Fruit fly (Drosophila melanogaster): Measurements from ENCODE around the gene CG43050.

Gene CG43050

DNA sequence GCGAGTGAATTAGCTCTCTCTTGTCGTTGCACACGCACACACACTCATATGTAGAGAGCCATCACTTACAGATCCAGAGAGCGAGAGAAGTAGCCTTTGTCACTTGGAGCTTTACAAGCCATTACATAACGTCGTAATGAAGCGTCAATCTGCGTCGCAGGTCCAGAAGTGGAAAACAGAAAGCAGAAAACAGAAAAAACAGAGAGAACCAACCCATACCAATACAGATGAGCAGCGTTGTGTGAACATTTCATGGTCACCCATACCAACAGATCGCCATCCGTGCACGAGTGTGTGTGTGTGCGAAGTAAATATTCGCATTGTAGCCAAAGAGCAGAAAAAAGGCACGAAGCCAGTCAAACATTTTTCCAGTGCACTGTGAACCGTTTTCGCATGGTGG lies 20.8 kb upstream of the CG43050 start:
- TF ChIP-seq psq (optimal IDR thresholded peaks at IDR 0.05) = no peak
- no peak for TF ChIP-seq EcR (GFP tag; optimal IDR thresholded peaks at IDR 0.05)
- TF ChIP-seq Dll (optimal IDR thresholded peaks at IDR 0.05) = no peak
- no peak for TF ChIP-seq usp (GFP tag; optimal IDR thresholded peaks at IDR 0.05)
- no peak for TF ChIP-seq CG8478 (optimal IDR thresholded peaks at IDR 0.05)
- TF ChIP-seq pan (optimal IDR thresholded peaks at IDR 0.05) = no peak

DNA sequence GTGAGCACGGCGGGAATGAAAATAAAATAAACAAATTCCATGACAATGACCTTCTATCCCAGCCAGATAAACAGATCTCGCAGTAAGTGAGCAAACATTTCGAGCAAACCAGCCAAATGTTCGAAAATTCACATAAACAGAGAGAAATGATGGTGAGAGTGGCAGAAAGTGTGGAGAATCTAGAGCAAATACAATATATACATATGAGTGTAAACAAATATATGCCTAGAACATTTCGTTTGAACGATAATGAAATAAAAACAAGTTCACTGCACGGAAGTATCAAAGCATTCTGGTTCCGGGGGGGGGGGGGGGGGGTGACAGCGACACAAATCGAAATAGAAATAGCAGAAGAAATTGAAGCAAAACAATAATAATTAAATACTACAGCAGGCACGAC lies 17.6 kb upstream of the CG43050 start:
- TF ChIP-seq CG8478 (optimal IDR thresholded peaks at IDR 0.05) = no peak
- no peak for TF ChIP-seq pan (optimal IDR thresholded peaks at IDR 0.05)

DNA sequence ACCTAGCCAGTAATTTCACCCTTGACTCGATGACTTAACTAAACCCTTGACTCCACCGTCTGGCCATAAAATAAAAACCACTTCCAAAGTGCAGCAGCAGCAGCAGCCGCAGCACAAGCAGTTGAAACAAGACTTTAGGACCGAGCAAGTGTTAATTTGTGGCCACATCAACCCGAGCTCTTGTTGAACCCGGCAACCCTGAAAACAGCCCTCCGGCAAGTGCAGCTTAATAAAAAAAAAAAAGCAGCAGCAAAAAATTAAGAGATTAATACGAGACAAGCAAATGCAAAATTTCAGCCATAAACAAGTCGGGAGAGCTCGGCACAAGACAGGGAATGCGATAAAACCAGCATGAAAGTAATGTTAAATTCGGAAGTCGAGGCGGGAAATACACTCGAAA lies 14.3 kb upstream of the CG43050 start:
- no peak for TF ChIP-seq usp (GFP tag; optimal IDR thresholded peaks at IDR 0.05)
- no peak for TF ChIP-seq psq (optimal IDR thresholded peaks at IDR 0.05)
- no peak for TF ChIP-seq EcR (GFP tag; optimal IDR thresholded peaks at IDR 0.05)
- no peak for TF ChIP-seq Dll (optimal IDR thresholded peaks at IDR 0.05)
- TF ChIP-seq CG8478 (optimal IDR thresholded peaks at IDR 0.05) = no peak
- TF ChIP-seq pan (optimal IDR thresholded peaks at IDR 0.05) = no peak

DNA sequence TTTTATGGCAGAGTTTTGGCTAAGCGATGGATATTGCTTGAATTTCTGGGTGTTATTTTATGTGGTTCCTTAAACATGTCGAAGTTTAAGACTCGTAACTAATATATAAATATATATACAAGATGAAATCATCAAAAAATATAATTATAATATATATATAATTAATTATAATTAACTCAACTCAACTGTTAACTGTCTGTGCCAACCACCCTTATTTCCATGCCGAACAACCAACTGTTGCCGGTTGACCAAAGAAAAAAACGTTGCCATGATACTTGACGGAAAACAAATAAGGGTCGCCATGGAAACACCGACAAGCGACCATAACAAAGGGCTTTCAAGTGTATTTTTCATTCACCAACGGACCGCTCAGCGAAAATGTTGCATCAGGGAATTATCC lies 12.6 kb upstream of the CG43050 start, which contains the start of gene Ttc30:
Gene Ttc30, plus strand, starts transcription at position 301 of the 400 bp plus-strand sequence.
- TF ChIP-seq EcR (GFP tag; optimal IDR thresholded peaks at IDR 0.05) (no peak), pan (optimal IDR thresholded peaks at IDR 0.05) (no peak), usp (GFP tag; optimal IDR thresholded peaks at IDR 0.05) (no peak), Dll (optimal IDR thresholded peaks at IDR 0.05) (no peak), CG8478 (optimal IDR thresholded peaks at IDR 0.05) (no peak), psq (optimal IDR thresholded peaks at IDR 0.05) (no peak)

DNA sequence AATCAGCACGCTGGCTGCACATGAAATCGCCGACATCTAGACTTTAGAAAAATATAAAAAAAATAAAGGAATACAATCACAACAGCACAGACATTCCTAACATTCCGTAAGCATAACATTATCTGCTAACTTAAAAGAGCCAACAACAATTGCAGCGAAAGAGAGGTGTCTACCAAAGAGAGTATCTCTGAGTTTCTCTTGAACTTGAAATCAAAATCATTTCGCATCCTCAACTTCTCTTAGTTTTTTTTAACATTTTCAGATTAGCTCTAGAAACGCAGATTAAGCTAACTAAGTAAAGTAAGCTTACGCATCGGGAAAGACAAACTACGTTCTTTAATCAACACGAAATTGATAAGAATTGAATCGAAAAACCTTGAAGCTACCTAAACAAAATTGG lies 5.5 kb upstream of the CG43050 start:
- TF ChIP-seq CG8478 (optimal IDR thresholded peaks at IDR 0.05) (no peak), psq (optimal IDR thresholded peaks at IDR 0.05) (no peak)

DNA sequence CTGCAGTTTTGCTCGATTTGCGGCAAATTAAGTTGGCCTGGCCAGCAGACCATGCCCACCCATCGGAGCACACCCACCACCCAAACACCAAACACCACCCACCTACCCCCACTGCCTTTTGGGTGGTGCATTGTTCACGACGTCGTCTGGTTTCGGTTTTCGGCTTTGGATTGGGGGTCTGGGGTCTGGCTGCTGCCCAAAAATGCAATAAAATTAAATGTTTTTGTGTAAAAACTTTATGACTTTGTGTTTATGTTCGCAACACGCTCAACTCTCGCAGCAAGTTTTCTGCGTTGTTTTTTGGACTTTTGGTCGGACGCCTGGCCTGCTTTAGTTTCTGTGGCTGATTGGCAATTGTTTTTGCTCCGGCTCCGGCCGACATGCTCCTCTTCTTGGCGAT lies 2.4 kb upstream of the CG43050 start:
- TF ChIP-seq usp (GFP tag; optimal IDR thresholded peaks at IDR 0.05) (no peak), Dll (optimal IDR thresholded peaks at IDR 0.05) (no peak), CG8478 (optimal IDR thresholded peaks at IDR 0.05) (no peak), psq (optimal IDR thresholded peaks at IDR 0.05) (no peak), EcR (GFP tag; optimal IDR thresholded peaks at IDR 0.05) (no peak), pan (optimal IDR thresholded peaks at IDR 0.05) (no peak)

DNA sequence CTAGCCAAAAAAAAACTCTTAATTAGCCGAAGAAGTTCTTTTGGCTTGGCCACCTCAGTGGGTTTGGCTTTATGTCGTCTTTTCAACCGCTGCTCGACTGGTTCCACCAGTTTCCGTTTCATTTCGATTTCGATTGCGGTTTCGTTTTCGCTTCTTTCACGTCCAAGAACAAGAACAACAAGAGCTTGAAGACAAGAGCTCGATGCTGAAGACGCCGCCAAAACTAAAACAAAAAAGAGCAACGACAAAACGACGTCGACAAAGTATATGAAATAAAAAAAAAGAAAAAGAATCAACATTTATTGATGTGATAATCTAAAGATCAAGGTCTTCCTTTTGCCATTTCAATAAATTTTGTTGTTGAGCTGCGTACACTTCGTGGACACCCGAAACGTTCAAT lies 3.4 kb downstream of the CG43050 start:
- TF ChIP-seq Dll (optimal IDR thresholded peaks at IDR 0.05) (no peak), usp (GFP tag; optimal IDR thresholded peaks at IDR 0.05) (no peak), EcR (GFP tag; optimal IDR thresholded peaks at IDR 0.05) (no peak), pan (optimal IDR thresholded peaks at IDR 0.05) (no peak), psq (optimal IDR thresholded peaks at IDR 0.05) (no peak), CG8478 (optimal IDR thresholded peaks at IDR 0.05) (no peak)

DNA sequence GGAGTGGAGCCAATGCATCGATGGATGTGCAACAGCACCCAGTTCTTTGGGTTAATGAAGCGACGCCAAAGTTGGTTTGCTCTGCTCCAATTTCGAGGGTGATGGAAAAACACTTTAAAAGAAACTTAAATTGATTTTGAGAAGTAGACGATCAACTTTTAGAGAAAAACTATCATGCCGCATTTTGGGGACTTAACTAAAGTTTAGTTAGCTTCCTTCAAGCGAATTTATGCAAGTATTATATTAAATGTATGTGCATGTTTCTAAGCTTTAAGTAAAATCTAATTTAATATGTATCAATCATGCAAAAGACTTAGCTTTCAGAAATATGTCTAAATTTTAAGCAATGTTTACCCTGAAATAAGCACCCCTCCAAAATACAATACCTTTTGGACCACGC lies 11.2 kb downstream of the CG43050 start, which contains the start of gene CG5122:
Gene CG5122, plus strand, starts transcription at position 301 of the 400 bp plus-strand sequence.
- TF ChIP-seq pan (optimal IDR thresholded peaks at IDR 0.05) (no peak), EcR (GFP tag; optimal IDR thresholded peaks at IDR 0.05) (no peak), usp (GFP tag; optimal IDR thresholded peaks at IDR 0.05) (no peak), CG8478 (optimal IDR thresholded peaks at IDR 0.05) (no peak), psq (optimal IDR thresholded peaks at IDR 0.05) (no peak), Dll (optimal IDR thresholded peaks at IDR 0.05) (no peak)

DNA sequence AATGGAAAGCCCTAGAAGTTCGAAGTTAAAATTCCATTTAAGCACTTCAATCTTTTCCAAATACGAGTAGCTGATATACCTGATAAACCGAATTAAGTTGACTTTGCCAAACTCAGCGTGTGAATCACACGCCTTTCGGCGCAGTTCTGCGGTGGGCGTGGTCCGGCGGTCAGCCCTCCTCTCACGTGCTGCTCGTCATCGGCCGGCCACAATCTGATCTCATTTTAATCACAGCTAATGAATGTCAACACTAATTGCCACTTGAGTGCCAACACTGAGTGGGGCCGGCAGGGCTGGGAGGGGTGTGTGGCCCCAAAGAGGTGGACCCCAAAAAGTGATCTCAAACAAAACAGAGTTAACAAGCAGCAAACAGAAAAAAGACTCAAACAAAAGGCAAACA lies 16.8 kb downstream of the CG43050 start:
- TF ChIP-seq CG8478 (optimal IDR thresholded peaks at IDR 0.05) = no peak
- TF ChIP-seq usp (GFP tag; optimal IDR thresholded peaks at IDR 0.05) = no peak
- no peak for TF ChIP-seq psq (optimal IDR thresholded peaks at IDR 0.05)
- no peak for TF ChIP-seq Dll (optimal IDR thresholded peaks at IDR 0.05)
- no peak for TF ChIP-seq pan (optimal IDR thresholded peaks at IDR 0.05)
- TF ChIP-seq EcR (GFP tag; optimal IDR thresholded peaks at IDR 0.05) = no peak

DNA sequence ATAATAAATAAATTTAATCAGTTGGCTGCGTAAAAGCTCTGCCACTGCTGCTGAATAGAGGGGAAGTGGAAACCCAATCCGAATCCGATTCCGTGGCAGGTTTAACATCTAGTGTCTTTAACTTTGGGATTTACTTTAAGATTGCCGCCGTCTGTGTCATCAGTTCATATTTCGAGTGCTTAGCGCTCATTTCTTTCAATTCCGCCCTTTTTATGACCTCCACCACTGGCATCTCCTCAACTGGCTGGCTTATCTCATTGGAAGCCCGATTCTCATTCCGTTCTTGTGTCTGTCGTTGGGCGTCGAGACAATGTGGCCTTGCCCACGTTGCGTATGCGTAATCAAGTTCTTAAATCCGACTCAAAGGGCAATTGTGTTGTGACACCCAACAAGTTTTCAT lies 21.8 kb downstream of the CG43050 start:
- TF ChIP-seq Dll (optimal IDR thresholded peaks at IDR 0.05) = no peak
- TF ChIP-seq usp (GFP tag; optimal IDR thresholded peaks at IDR 0.05) = no peak

DNA sequence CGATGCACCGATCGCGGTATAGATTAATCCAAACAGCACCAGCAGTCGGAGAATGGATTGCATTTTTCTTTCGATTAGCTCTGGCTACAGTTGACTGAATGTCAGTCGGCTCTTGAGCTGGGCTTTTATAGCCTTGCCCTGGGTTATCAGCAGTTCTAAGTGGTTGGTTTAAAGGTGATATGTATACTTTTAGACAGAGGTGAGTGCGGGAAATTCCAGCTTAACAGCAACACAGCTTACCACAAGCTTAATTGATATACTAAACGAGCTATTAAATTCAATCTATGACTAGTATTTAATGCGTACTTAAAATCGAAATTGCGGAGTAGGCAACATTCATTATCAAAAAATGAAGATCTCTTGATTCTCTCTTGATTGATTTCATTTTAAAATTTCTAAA lies 23.7 kb downstream of the CG43050 start, which contains the start of gene CG9928:
Gene CG9928, minus strand, starts transcription at position 101 of the 400 bp plus-strand sequence.
- TF ChIP-seq Dll (optimal IDR thresholded peaks at IDR 0.05) (no peak), psq (optimal IDR thresholded peaks at IDR 0.05) (no peak), usp (GFP tag; optimal IDR thresholded peaks at IDR 0.05) (no peak), pan (optimal IDR thresholded peaks at IDR 0.05) (no peak), CG8478 (optimal IDR thresholded peaks at IDR 0.05) (no peak), EcR (GFP tag; optimal IDR thresholded peaks at IDR 0.05) (no peak)

DNA sequence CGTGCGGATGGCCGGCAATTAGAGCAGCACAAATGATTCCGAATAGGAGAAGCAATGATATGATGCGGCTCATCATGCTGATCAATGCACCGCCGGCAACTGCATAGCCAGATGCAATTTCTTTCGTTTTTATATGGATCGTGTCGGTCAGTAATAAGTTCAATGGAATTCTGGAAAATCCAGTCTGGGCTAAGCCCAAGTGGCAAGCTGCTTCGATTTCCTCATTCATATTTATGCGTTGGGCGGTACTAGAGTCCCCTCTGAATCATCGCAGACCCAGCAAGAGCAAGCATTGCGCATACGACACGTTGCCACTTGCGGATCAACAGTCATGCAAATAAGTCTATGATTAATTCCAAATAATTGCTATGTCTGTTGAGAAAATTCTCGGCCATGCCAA lies 24.4 kb downstream of the CG43050 start, which contains the start of gene CG16978:
Gene CG16978, minus strand, starts transcription at position 101 of the 400 bp plus-strand sequence.
- TF ChIP-seq psq (optimal IDR thresholded peaks at IDR 0.05) (no peak), CG8478 (optimal IDR thresholded peaks at IDR 0.05) (no peak), usp (GFP tag; optimal IDR thresholded peaks at IDR 0.05) (no peak), Dll (optimal IDR thresholded peaks at IDR 0.05) (no peak), EcR (GFP tag; optimal IDR thresholded peaks at IDR 0.05) (no peak), pan (optimal IDR thresholded peaks at IDR 0.05) (no peak)

DNA sequence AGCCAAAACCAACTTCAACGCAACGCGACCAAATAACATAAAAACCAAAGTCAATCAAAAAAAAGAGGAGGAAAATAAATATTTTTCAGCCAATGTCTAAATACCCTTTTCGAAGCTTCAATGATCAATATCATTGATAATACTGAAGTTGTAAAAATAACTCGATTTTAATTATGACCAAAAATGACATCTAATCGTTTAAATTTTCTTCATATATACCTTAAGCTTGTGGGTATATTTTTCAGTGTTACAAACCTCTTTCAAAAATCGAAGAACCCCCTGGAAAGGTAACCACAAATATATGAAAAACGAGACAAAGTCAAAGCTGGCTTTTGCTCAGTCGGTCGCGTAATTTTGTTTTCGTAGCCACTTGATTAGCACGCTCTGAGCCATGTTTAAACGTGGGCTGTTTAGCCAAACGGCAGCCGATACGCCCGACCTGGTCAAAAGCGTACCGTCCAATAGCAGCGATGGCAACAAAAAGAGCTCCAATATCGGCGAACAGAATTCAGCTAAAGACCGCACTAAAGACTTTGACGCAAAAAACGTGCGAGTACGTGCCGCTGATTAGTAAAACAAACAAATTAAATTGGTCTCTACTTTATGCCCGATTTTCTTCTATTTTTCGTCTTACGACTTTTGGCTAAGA lies 26.1 kb downstream of the CG43050 start:
- TF ChIP-seq pan (optimal IDR thresholded peaks at IDR 0.05) (no peak), Dll (optimal IDR thresholded peaks at IDR 0.05) (no peak), usp (GFP tag; optimal IDR thresholded peaks at IDR 0.05) (no peak), EcR (GFP tag; optimal IDR thresholded peaks at IDR 0.05) (no peak), psq (optimal IDR thresholded peaks at IDR 0.05) (no peak), CG8478 (optimal IDR thresholded peaks at IDR 0.05) (no peak)

All from whole organism.